Worm (Caenorhabditis elegans) whole organism, young adult: ENCODE measurements around the gene srbc-8.

Experiments
- F37B4.10 ChIP-seq: fragments of 200-800 bp; sonication (Bioruptor generic); IDR thresholded peaks from 2 replicates; pipeline ENCODE4 v1.3.6; 2022; ENCODE audit warnings: missing genetic modification characterization, missing compliant biosample characterization
- aptf-3 ChIP-seq: fragments of 200-800 bp; sonication (Bioruptor generic); IDR thresholded peaks from 2 replicates; pipeline ENCODE4 v1.3.6; 2022; ENCODE audit warnings: missing genetic modification characterization, missing compliant biosample characterization
- athp-1 ChIP-seq: sonication (generic microtip); optimal IDR thresholded peaks from 2 replicates; lab custom pipeline; 2017; ENCODE audit warnings: mild to moderate bottlenecking, missing genetic modification characterization, missing compliant biosample characterization
- dpl-1 ChIP-seq: fragments of 150-350 bp; optimal IDR thresholded peaks from 2 replicates; lab custom pipeline; 2014; ENCODE audit warnings: missing biosample characterization, missing genetic modification reagents, missing genetic modification characterization
- him-1 ChIP-seq: sonication (generic microtip); optimal IDR thresholded peaks from 2 replicates; lab custom pipeline; 2016; ENCODE audit warnings: missing genotype, missing genetic modification reagents, missing genetic modification characterization, missing compliant biosample characterization
- lir-1 ChIP-seq: fragments of 200-800 bp; sonication (Bioruptor generic); conservative IDR thresholded peaks from 2 replicates; pipeline ENCODE4 v1.3.6; 2022; ENCODE audit warnings: missing genetic modification reagents, missing genetic modification characterization, missing compliant biosample characterization
- mes-4 ChIP-seq: sonication (generic microtip); optimal IDR thresholded peaks from 2 replicates; lab custom pipeline; 2016; ENCODE audit warnings: missing genotype, missing genetic modification characterization, missing compliant biosample characterization
- pha-4 ChIP-seq: fragments of 150-350 bp; sonication (generic microtip); optimal IDR thresholded peaks from 2 replicates; lab custom pipeline; 2014; ENCODE audit warnings: missing biosample characterization, missing genetic modification reagents, missing genetic modification characterization

- TF ChIP-seq F37B4.10 (GFP tag; lab: Robert Waterston, UW) (no peak), dpl-1 (GFP tag; lab: Kevin White, UChicago) (no peak), him-1 (tag; lab: Kevin White, UChicago) (no peak), aptf-3 (GFP tag; lab: Robert Waterston, UW) (no peak), athp-1 (tag; lab: Kevin White, UChicago) (no peak), mes-4 (no peak), pha-4 (no peak), lir-1 (no peak)
Observed at ce11 chrV:7454236-7454635, 30.7 kb downstream of the srbc-8 start, which contains the start of gene try-8.
